Fruit fly (Drosophila melanogaster): ENCODE results near the gene CG42853.

Gene CG42853

DNA sequence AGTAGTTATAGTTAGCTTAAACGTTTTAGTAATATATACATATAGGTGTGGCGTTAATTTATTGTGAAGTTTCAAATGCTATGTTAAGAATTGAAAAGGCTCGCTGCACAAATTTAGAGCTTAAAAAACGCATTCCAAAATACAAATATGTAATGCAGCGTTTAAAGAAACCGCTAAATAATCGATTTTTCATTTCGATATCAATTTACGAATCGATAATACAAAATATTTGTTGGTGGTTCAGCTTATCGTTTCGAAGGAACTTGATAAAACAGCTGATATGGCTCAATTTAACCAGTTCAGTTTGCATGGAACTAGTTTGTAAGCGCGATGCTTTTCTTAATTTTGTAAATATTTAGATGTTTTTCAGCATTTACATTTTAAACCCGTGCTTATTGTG, 9.1 kb downstream of the CG42853 start, which contains the start of the genes CG32195 and CG7341 (continued):
- TF ChIP-seq CG6689 (GFP tag; IDR thresholded peaks at IDR 0.05) (no peak), CG32772 (GFP tag; IDR thresholded peaks at IDR 0.05) (no peak), scrt (GFP tag; optimal IDR thresholded peaks at IDR 0.05) (no peak), B-H1 (GFP tag; IDR thresholded peaks at IDR 0.05) (no peak), CG17568 (GFP tag; optimal IDR thresholded peaks at IDR 0.05) (peak; percentile 26), CG31388 (GFP tag; optimal IDR thresholded peaks at IDR 0.05) (no peak), vvl (GFP tag; IDR thresholded peaks at IDR 0.05) (no peak), MESR4 (GFP tag; optimal IDR thresholded peaks at IDR 0.05) (no peak), dmrt99B (tag; optimal IDR thresholded peaks at IDR 0.05) (no peak), Bgb (GFP tag; IDR thresholded peaks at IDR 0.05; ENCODE audit: partially characterized antibody) (peak; percentile 82), CG7357 (GFP tag; IDR thresholded peaks at IDR 0.05) (no peak), Eip74EF (GFP tag; optimal IDR thresholded peaks at IDR 0.05) (no peak), lbe (GFP tag; optimal IDR thresholded peaks at IDR 0.05) (peak; percentile 31), Sry-δ (GFP tag; optimal IDR thresholded peaks at IDR 0.05) (peak; percentile 37), trem (tag; optimal IDR thresholded peaks at IDR 0.05) (peak; percentile 25), tio (GFP tag; optimal IDR thresholded peaks at IDR 0.05) (no peak), CG32767 (GFP tag; IDR thresholded peaks at IDR 0.05) (no peak), Atf6 (GFP tag; IDR thresholded peaks at IDR 0.05) (no peak), chinmo (GFP tag; IDR thresholded peaks at IDR 0.05; ENCODE audit: partially characterized antibody) (peak; percentile 71; the same call in 2 of the 4 replicates), CG14050 (GFP tag; IDR thresholded peaks at IDR 0.05) (no peak), run (tag; optimal IDR thresholded peaks at IDR 0.05) (no peak), CG2120 (GFP tag; optimal IDR thresholded peaks at IDR 0.05) (no peak), sr (GFP tag; IDR thresholded peaks at IDR 0.05) (no peak), ab (GFP tag; optimal IDR thresholded peaks at IDR 0.05) (no peak), CG4617 (GFP tag; optimal IDR thresholded peaks at IDR 0.05; ENCODE audit: borderline replicate concordance) (peak; percentile 5), Chrac-16 (GFP tag; optimal IDR thresholded peaks at IDR 0.05) (no peak), Nf-YB (GFP tag; optimal IDR thresholded peaks at IDR 0.05) (no peak), dmrt11E (tag; optimal IDR thresholded peaks at IDR 0.05) (no peak), Fer3 (tag; optimal IDR thresholded peaks at IDR 0.05) (no peak), Stat92E (GFP tag; optimal IDR thresholded peaks at IDR 0.05) (peak in 1 of 3 experiments; percentile 8), ap (GFP tag; IDR thresholded peaks at IDR 0.05) (no peak), CG4282 (GFP tag; optimal IDR thresholded peaks at IDR 0.05) (no peak), Asciz (GFP tag; optimal IDR thresholded peaks at IDR 0.05) (no peak), abd-A (tag; optimal IDR thresholded peaks at IDR 0.05) (no peak), CG2712 (tag; optimal IDR thresholded peaks at IDR 0.05) (no peak), CG8281 (tag; optimal IDR thresholded peaks at IDR 0.05) (no peak), CG12942 (GFP tag; optimal IDR thresholded peaks at IDR 0.05) (no peak), Sry-β (GFP tag; optimal IDR thresholded peaks at IDR 0.05) (peak; percentile 18), CG7786 (GFP tag; optimal IDR thresholded peaks at IDR 0.05) (no peak), Ada2b (GFP tag; IDR thresholded peaks at IDR 0.05) (no peak), CG1792 (GFP tag; optimal IDR thresholded peaks at IDR 0.05) (no peak), CG12219 (GFP tag; optimal IDR thresholded peaks at IDR 0.05) (no peak), chm (GFP tag; IDR thresholded peaks at IDR 0.05) (no peak), p53 (GFP tag; optimal IDR thresholded peaks at IDR 0.05) (no peak), CG2116 (GFP tag; optimal IDR thresholded peaks at IDR 0.05) (peak; percentile 76), D19A (tag; optimal IDR thresholded peaks at IDR 0.05) (peak; percentile 84), CG8478 (optimal IDR thresholded peaks at IDR 0.05) (no peak), CG11696 (GFP tag; IDR thresholded peaks at IDR 0.05) (no peak), CG17829 (tag; optimal IDR thresholded peaks at IDR 0.05) (peak; percentile 24), CG17328 (GFP tag; IDR thresholded peaks at IDR 0.05) (no peak), zf30C (GFP tag; optimal IDR thresholded peaks at IDR 0.05) (no peak), CG11504 (tag; optimal IDR thresholded peaks at IDR 0.05) (no peak)

Measured in whole organism, embryonic.